Fruit fly (Drosophila melanogaster) whole organism: Measurements from ENCODE around the gene nonA-l.

ENCODE experiments used
- CG8478 ChIP-seq: fragments of >200 bp; optimal IDR thresholded peaks from 2 replicates; lab custom pipeline; 2018; ENCODE audit warnings: inconsistent platforms
- Dll ChIP-seq: fragments of >200 bp; optimal IDR thresholded peaks from 2 replicates; lab custom pipeline; 2017
- EcR ChIP-seq, 2 experiments: fragments of >200 bp; optimal IDR thresholded peaks; 2 replicates each; lab custom pipeline; 2017; ENCODE audit warnings: missing biosample characterization in 2 of 2, missing genetic modification characterization in 2 of 2, missing genetic modification reagents in 2 of 2
- pan ChIP-seq: fragments of >200 bp; optimal IDR thresholded peaks from 2 replicates; lab custom pipeline; 2017
- psq ChIP-seq: fragments of >200 bp; optimal IDR thresholded peaks from 2 replicates; lab custom pipeline; 2017
- usp ChIP-seq: fragments of >200 bp; optimal IDR thresholded peaks from 2 replicates; lab custom pipeline; 2017; ENCODE audit warnings: missing biosample characterization, missing genetic modification characterization, mixed read lengths

dm6 chr3R:16600735-16601134 is 39.3 kb upstream of the nonA-l start:
- no peak for TF ChIP-seq CG8478
- TF ChIP-seq Dll (lab: Kevin White, UChicago), result no peak
- TF ChIP-seq usp (GFP tag; lab: Kevin White, UChicago), result no peak
- TF ChIP-seq psq, result no peak
- no peak for TF ChIP-seq EcR (GFP tag; optimal IDR thresholded peaks at IDR 0.05; lab: Kevin White, UChicago)
- TF ChIP-seq pan (lab: Kevin White, UChicago), result no peak
